Worm (Caenorhabditis elegans): ENCODE results near the gene F55C5.10.
A peak's percentile ranks its signal among the peaks of the same experiment; 100 is the strongest.

The F55C5.10 gene

ce11 chrV:12317894-12318553 lies 34.7 kb downstream of the F55C5.10 start, which contains the start of the genes R04F11.5 and R04F11.2 (continued):
- TF ChIP-seq mes-2 (tag; optimal IDR thresholded peaks at IDR 0.05; ENCODE audit: poor library complexity, severe bottlenecking) (peak; percentile 85), nhr-25 (tag; optimal IDR thresholded peaks at IDR 0.05; ENCODE audit: borderline replicate concordance, insufficient read depth) (peak; percentile 2), nhr-76 (tag; optimal IDR thresholded peaks at IDR 0.05) (no peak), lin-1 (GFP tag; IDR thresholded peaks at IDR 0.05) (no peak), ZK337.2 (GFP tag; IDR thresholded peaks at IDR 0.05) (no peak), F37D6.2 (tag; optimal IDR thresholded peaks at IDR 0.05) (no peak), unc-39 (tag; optimal IDR thresholded peaks at IDR 0.05) (no peak), zfp-2 (tag; optimal IDR thresholded peaks at IDR 0.05) (no peak), F10B5.3 (tag; optimal IDR thresholded peaks at IDR 0.05) (no peak), spr-1 (tag; optimal IDR thresholded peaks at IDR 0.05) (peak; percentile 2), lin-39 (tag; optimal IDR thresholded peaks at IDR 0.05) (no peak), zag-1 (tag; optimal IDR thresholded peaks at IDR 0.05) (no peak), tra-1 (GFP tag; IDR thresholded peaks at IDR 0.05) (no peak), dmd-8 (GFP tag; IDR thresholded peaks at IDR 0.05) (no peak), hlh-11 (tag; optimal IDR thresholded peaks at IDR 0.05) (peak; percentile 69), rbr-2 (tag; optimal IDR thresholded peaks at IDR 0.05) (peak; percentile 65), nhr-77 (tag; optimal IDR thresholded peaks at IDR 0.05) (peak; percentile 70), dpl-1 (GFP tag; optimal IDR thresholded peaks at IDR 0.05) (peak; percentile 86), vab-7 (GFP tag; IDR thresholded peaks at IDR 0.05) (no peak), madf-5 (GFP tag; IDR thresholded peaks at IDR 0.05) (no peak), D1046.2 (GFP tag; IDR thresholded peaks at IDR 0.05) (peak; percentile 99), zip-11 (GFP tag; IDR thresholded peaks at IDR 0.05) (no peak), T26A8.4 (GFP tag; IDR thresholded peaks at IDR 0.05) (no peak), ztf-7 (tag; optimal IDR thresholded peaks at IDR 0.05) (peak; percentile 19), skn-1 (tag; optimal IDR thresholded peaks at IDR 0.05) (no peak), nhr-6 (tag; optimal IDR thresholded peaks at IDR 0.05) (peak; percentile 99), fkh-10 (GFP tag; optimal IDR thresholded peaks at IDR 0.05) (peak; percentile 28), arid-1 (GFP tag; conservative IDR thresholded peaks at IDR 0.05) (0 out of 2 replicates have a peak, but pooled peaks have one; percentile 34), ctbp-1 (GFP tag; IDR thresholded peaks at IDR 0.05) (no peak), ceh-62 (tag; optimal IDR thresholded peaks at IDR 0.05) (no peak), egl-27 (tag; optimal IDR thresholded peaks at IDR 0.05) (no peak), lin-13 (GFP tag; optimal IDR thresholded peaks at IDR 0.05) (no peak), cey-2 (tag; optimal IDR thresholded peaks at IDR 0.05; ENCODE audit: borderline replicate concordance, insufficient read depth) (no peak), ZK546.5 (tag; optimal IDR thresholded peaks at IDR 0.05) (no peak), nhr-41 (GFP tag; IDR thresholded peaks at IDR 0.05) (no peak), unc-62 (GFP tag; optimal IDR thresholded peaks at IDR 0.05 in 1 of 2) (peak in 1 of 2 experiments; percentile 92), unc-62 (tag; optimal IDR thresholded peaks at IDR 0.05) (no peak), mxl-3 (GFP tag; optimal IDR thresholded peaks at IDR 0.05) (no peak), php-3 (GFP tag; IDR thresholded peaks at IDR 0.05) (no peak), ceh-44 (GFP tag; IDR thresholded peaks at IDR 0.05) (no peak), ceh-20 (GFP tag; IDR thresholded peaks at IDR 0.05) (no peak), R02D3.7 (tag; optimal IDR thresholded peaks at IDR 0.05) (no peak), Y5F2A.4 (GFP tag; optimal IDR thresholded peaks at IDR 0.05) (no peak), tag-97 (GFP tag; IDR thresholded peaks at IDR 0.05) (no peak), mxl-2 (GFP tag; conservative IDR thresholded peaks at IDR 0.05) (no peak), fos-1 (tag; optimal IDR thresholded peaks at IDR 0.05) (no peak), madf-9 (GFP tag; conservative IDR thresholded peaks at IDR 0.05) (no peak), daf-16 (GFP tag; optimal IDR thresholded peaks at IDR 0.05) (no peak), daf-16 (tag; optimal IDR thresholded peaks at IDR 0.05) (no peak), dmd-6 (GFP tag; IDR thresholded peaks at IDR 0.05) (no peak; the same call in 1 of the 2 replicates), dmd-9 (GFP tag; IDR thresholded peaks at IDR 0.05) (no peak), lin-29 (GFP tag; IDR thresholded peaks at IDR 0.05) (no peak)
